Worm (Caenorhabditis elegans): Measurements from ENCODE around the gene F46F5.16.

DNA sequence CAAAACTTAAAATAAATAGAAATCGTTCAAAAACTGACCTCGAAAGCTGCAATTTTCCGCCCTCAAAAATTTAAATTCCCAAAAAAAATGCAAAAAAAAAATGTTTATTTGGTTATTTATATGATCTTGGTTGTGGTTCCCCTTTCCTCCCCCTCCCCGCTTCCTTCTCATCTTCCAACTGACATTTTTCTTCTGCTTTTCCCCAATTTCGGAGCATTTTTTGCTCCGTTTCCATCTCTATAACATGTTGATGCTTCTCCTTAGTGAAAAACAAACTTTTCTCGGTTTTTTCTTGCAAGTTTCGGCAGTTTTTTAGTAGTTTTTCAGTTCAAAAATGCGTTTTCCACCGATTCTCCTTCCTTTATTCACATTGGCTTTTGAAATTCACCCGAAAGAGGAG, 12.0 kb upstream of the F46F5.16 start, which contains the start of gene Y39F10A.1:
- TF ChIP-seq sptf-2 (GFP tag; optimal IDR thresholded peaks at IDR 0.05) = no peak
- no peak for TF ChIP-seq F23B12.7 (tag; optimal IDR thresholded peaks at IDR 0.05; ENCODE audit: insufficient read depth)
- no peak for TF ChIP-seq unc-130 (GFP tag; optimal IDR thresholded peaks at IDR 0.05)
- no peak for TF ChIP-seq chd-7 (tag; optimal IDR thresholded peaks at IDR 0.05)
- TF ChIP-seq ztf-22 (GFP tag; optimal IDR thresholded peaks at IDR 0.05) = no peak
- no peak for TF ChIP-seq gei-17 (GFP tag; optimal IDR thresholded peaks at IDR 0.05)
- no peak for TF ChIP-seq snpc-4 (GFP tag; optimal IDR thresholded peaks at IDR 0.05)
- no peak for TF ChIP-seq snpc-4 (tag; optimal IDR thresholded peaks at IDR 0.05)
- TF ChIP-seq F10E7.11 (tag; optimal IDR thresholded peaks at IDR 0.05) = no peak
- no peak for TF ChIP-seq nfya-1 (tag; optimal IDR thresholded peaks at IDR 0.05; ENCODE audit: borderline replicate concordance, insufficient read depth)
- TF ChIP-seq ama-1 (optimal IDR thresholded peaks at IDR 0.05) = no peak
- no peak for TF ChIP-seq ama-1 (GFP tag; optimal IDR thresholded peaks at IDR 0.05)
- no peak for TF ChIP-seq snpc-1.3 (tag; optimal IDR thresholded peaks at IDR 0.05; ENCODE audit: insufficient read depth)
